Worm (Caenorhabditis elegans): Measurements from ENCODE around the gene math-23.

The math-23 gene

ce11 chrII:1899934-1900333 is 2.1 kb upstream of the math-23 start, which contains the start of gene math-24:
math-24 (plus strand) TSS chrII:1900234.
- no peak for TF ChIP-seq gmeb-2 (tag; optimal IDR thresholded peaks at IDR 0.05)
- TF ChIP-seq che-1 (tag; optimal IDR thresholded peaks at IDR 0.05), result no peak
- TF ChIP-seq ceh-45 (GFP tag; IDR thresholded peaks at IDR 0.05), result no peak
- TF ChIP-seq ceh-48 (tag; optimal IDR thresholded peaks at IDR 0.05), result no peak
- no peak for TF ChIP-seq ceh-34 (tag; optimal IDR thresholded peaks at IDR 0.05)
- TF ChIP-seq ztf-16 (tag; optimal IDR thresholded peaks at IDR 0.05), result no peak
- no peak for TF ChIP-seq elt-2 (tag; optimal IDR thresholded peaks at IDR 0.05)
- no peak for TF ChIP-seq Y22D7AL.16 (tag; optimal IDR thresholded peaks at IDR 0.05)
- TF ChIP-seq nhr-11 (tag; optimal IDR thresholded peaks at IDR 0.05), result no peak
- TF ChIP-seq mec-3 (tag; optimal IDR thresholded peaks at IDR 0.05; ENCODE audit: borderline replicate concordance), result no peak
- TF ChIP-seq odd-2 (tag; optimal IDR thresholded peaks at IDR 0.05), result no peak
- no peak for TF ChIP-seq pros-1 (tag; optimal IDR thresholded peaks at IDR 0.05)
- no peak for TF ChIP-seq hlh-15 (tag; optimal IDR thresholded peaks at IDR 0.05)
- no peak for TF ChIP-seq ama-1 (optimal IDR thresholded peaks at IDR 0.05)
- TF ChIP-seq unc-42 (tag; optimal IDR thresholded peaks at IDR 0.05), result no peak
- no peak for TF ChIP-seq hlh-13 (GFP tag; optimal IDR thresholded peaks at IDR 0.05)
- TF ChIP-seq pax-1 (tag; optimal IDR thresholded peaks at IDR 0.05), result no peak

DNA sequence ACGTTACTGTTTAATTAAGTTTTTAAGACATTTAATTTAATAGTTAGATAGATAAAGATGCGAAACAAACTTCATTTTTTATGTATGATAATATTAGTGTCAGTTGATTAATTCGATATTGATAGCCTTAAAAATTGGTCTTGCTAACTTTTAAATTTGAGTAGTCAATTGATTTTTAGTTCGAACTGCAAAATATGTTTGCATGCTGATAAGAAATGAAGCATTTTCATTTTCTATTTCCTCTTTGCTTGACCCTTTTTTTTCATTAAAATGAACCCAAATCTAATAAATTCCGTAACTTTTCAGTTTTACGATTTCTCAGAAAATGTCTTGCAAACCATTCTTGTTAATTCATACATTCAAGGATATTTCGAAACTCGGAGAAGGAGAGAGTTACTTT is 3.0 kb downstream of the math-23 start, which contains the start of gene math-22:
math-22 (plus strand) TSS at position 301 of the 400 bp plus-strand sequence.
- TF ChIP-seq ceh-14 (tag; optimal IDR thresholded peaks at IDR 0.05) (no peak), fkh-10 (GFP tag; optimal IDR thresholded peaks at IDR 0.05) (no peak), unc-55 (GFP tag; optimal IDR thresholded peaks at IDR 0.05) (no peak), tbx-7 (tag; optimal IDR thresholded peaks at IDR 0.05) (no peak)

ce11 chrII:1912741-1913140 is 10.7 kb downstream of the math-23 start, which contains the start of gene math-31:
math-31 (minus strand) TSS chrII:1912841.
- no peak for TF ChIP-seq hlh-8 (tag; optimal IDR thresholded peaks at IDR 0.05)
- TF ChIP-seq pha-2 (tag; optimal IDR thresholded peaks at IDR 0.05), result no peak
- no peak for TF ChIP-seq ref-2 (tag; optimal IDR thresholded peaks at IDR 0.05)
- no peak for TF ChIP-seq hlh-15 (tag; optimal IDR thresholded peaks at IDR 0.05)
- no peak for TF ChIP-seq lin-11 (tag; optimal IDR thresholded peaks at IDR 0.05)
- no peak for TF ChIP-seq unc-42 (tag; optimal IDR thresholded peaks at IDR 0.05)
- TF ChIP-seq che-1 (tag; optimal IDR thresholded peaks at IDR 0.05), result no peak
- TF ChIP-seq ama-1 (optimal IDR thresholded peaks at IDR 0.05), result no peak
- TF ChIP-seq ceh-22 (tag; optimal IDR thresholded peaks at IDR 0.05), result no peak
- TF ChIP-seq unc-86 (tag; optimal IDR thresholded peaks at IDR 0.05), result no peak
- no peak for TF ChIP-seq ceh-31 (tag; optimal IDR thresholded peaks at IDR 0.05)
- TF ChIP-seq ztf-16 (tag; optimal IDR thresholded peaks at IDR 0.05), result no peak
- TF ChIP-seq lim-6 (tag; optimal IDR thresholded peaks at IDR 0.05), result no peak
- no peak for TF ChIP-seq pros-1 (tag; optimal IDR thresholded peaks at IDR 0.05)

DNA sequence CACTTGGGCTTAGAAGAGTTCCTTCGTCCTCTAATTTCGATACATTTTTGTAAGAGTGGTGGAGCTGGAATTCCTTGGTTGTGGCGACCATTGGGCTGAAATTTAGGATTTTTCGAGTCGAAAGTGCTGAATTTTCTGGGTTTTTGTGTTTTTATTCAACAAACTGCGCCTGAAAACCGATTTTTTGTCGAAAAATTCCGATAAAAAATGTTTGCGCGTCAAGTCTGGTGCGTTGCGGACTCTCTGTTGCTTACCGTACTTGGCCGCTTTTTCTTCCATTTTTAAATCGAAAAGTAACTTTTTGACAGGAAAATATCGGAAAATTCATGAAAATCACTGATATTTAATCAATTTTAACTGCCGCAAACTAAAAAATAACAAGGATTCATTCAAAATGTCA is 15.8 kb downstream of the math-23 start, which contains the start of gene bath-4:
bath-4 (minus strand) TSS at position 101 of the 400 bp plus-strand sequence.
- TF ChIP-seq dmd-4 (tag; optimal IDR thresholded peaks at IDR 0.05; ENCODE audit: borderline replicate concordance) (no peak), sox-2 (GFP tag; IDR thresholded peaks at IDR 0.05) (no peak), unc-3 (GFP tag; conservative IDR thresholded peaks at IDR 0.05) (no peak), unc-3 (tag; optimal IDR thresholded peaks at IDR 0.05) (no peak), tbx-7 (tag; optimal IDR thresholded peaks at IDR 0.05) (no peak), ama-1 (optimal IDR thresholded peaks at IDR 0.05) (no peak), pha-2 (tag; optimal IDR thresholded peaks at IDR 0.05) (no peak), C08G9.2 (tag; optimal IDR thresholded peaks at IDR 0.05) (no peak), unc-55 (GFP tag; optimal IDR thresholded peaks at IDR 0.05) (no peak), hlh-8 (tag; optimal IDR thresholded peaks at IDR 0.05) (no peak), pag-3 (tag; optimal IDR thresholded peaks at IDR 0.05; ENCODE audit: borderline replicate concordance) (no peak), F13H6.1 (tag; optimal IDR thresholded peaks at IDR 0.05) (no peak), lin-11 (tag; optimal IDR thresholded peaks at IDR 0.05) (no peak), ceh-9 (tag; optimal IDR thresholded peaks at IDR 0.05) (no peak)
